Worm (Caenorhabditis elegans) whole organism, L1 larva: ENCODE results near the gene dkf-2.

ENCODE experiments used
- C04F5.9 ChIP-seq: sonication (generic microtip); optimal IDR thresholded peaks from 2 replicates; lab custom pipeline; 2016; ENCODE audit warnings: missing genetic modification characterization, missing compliant biosample characterization
- Y116A8C.19 ChIP-seq: sonication (generic microtip); optimal IDR thresholded peaks from 2 replicates; lab custom pipeline; 2016; ENCODE audit warnings: missing compliant biosample characterization, missing genetic modification characterization, borderline replicate concordance
- aha-1 ChIP-seq: fragments of 150-350 bp; optimal IDR thresholded peaks from 2 replicates; lab custom pipeline; 2014; ENCODE audit warnings: missing biosample characterization, missing genetic modification characterization
- alr-1 ChIP-seq: fragments of 200-800 bp; sonication (Bioruptor generic); optimal IDR thresholded peaks from 2 replicates; lab custom pipeline; 2018; ENCODE audit warnings: borderline replicate concordance, mild to moderate bottlenecking, missing genetic modification characterization, missing compliant biosample characterization
- ceh-63 ChIP-seq: fragments of 200-800 bp; sonication (Bioruptor generic); optimal IDR thresholded peaks from 2 replicates; lab custom pipeline; 2018; ENCODE audit warnings: mild to moderate bottlenecking, missing genetic modification characterization, missing compliant biosample characterization
- ceh-90 ChIP-seq: sonication (generic microtip); optimal IDR thresholded peaks from 2 replicates; lab custom pipeline; 2016; ENCODE audit warnings: missing genetic modification characterization, missing compliant biosample characterization
- ces-1 ChIP-seq: fragments of 150-350 bp; optimal IDR thresholded peaks from 2 replicates; lab custom pipeline; 2014; ENCODE audit warnings: missing biosample characterization, missing genetic modification reagents, missing genetic modification characterization
- dpl-1 ChIP-seq, 3 experiments: fragments of 150-350 bp in 2 of 3; sonication (generic microtip) in 1 of 3; optimal IDR thresholded peaks; 2 replicates each; lab custom pipeline; 2014 to 2017; ENCODE audit warnings: missing biosample characterization in 3 of 3, missing genetic modification characterization in 3 of 3, missing genetic modification reagents in 3 of 3
- efl-1 ChIP-seq, 4 experiments: fragments of 150-350 bp; optimal IDR thresholded peaks in 3 of 4; peaks in 1 of 4; 1 replicate in 1 of 4; 2 replicates in 3 of 4; lab custom pipeline; 2014; ENCODE audit warnings: missing biosample characterization in 2 of 4, missing genetic modification characterization in 2 of 4, missing genetic modification reagents in 2 of 4
- egl-13 ChIP-seq: sonication (generic microtip); optimal IDR thresholded peaks from 2 replicates; lab custom pipeline; 2016; ENCODE audit warnings: missing genotype, missing genetic modification reagents, missing genetic modification characterization, missing compliant biosample characterization
- elt-2 ChIP-seq: sonication (generic microtip); optimal IDR thresholded peaks from 2 replicates; lab custom pipeline; 2016; ENCODE audit warnings: missing genetic modification characterization, mild to moderate bottlenecking, inconsistent platforms, missing compliant biosample characterization, missing genetic modification reagents
- elt-3 ChIP-seq, 6 experiments: fragments of 150-350 bp in 1 of 6; sonication (generic microtip); optimal IDR thresholded peaks; 2 replicates each; lab custom pipeline; 2017 to 2018; ENCODE audit warnings: missing biosample characterization in 6 of 6, missing genetic modification characterization in 6 of 6, inconsistent platforms in 1 of 6
- fkh-10 ChIP-seq: sonication (generic microtip); optimal IDR thresholded peaks from 2 replicates; lab custom pipeline; 2017; ENCODE audit warnings: missing biosample characterization, missing genetic modification reagents, missing genetic modification characterization
- fkh-4 ChIP-seq: sonication (generic microtip); optimal IDR thresholded peaks from 2 replicates; lab custom pipeline; 2016; ENCODE audit warnings: missing compliant biosample characterization, missing genetic modification characterization, borderline replicate concordance
- mdl-1 ChIP-seq, 2 experiments: fragments of 150-350 bp; optimal IDR thresholded peaks; 2 replicates each; lab custom pipeline; 2014 to 2017; ENCODE audit warnings: missing biosample characterization in 2 of 2, missing genetic modification characterization in 2 of 2, inconsistent platforms in 1 of 2
- mef-2 ChIP-seq: fragments of 150-350 bp; optimal IDR thresholded peaks from 2 replicates; lab custom pipeline; 2014; ENCODE audit warnings: missing biosample characterization, missing genetic modification characterization
- mep-1 ChIP-seq: fragments of 150-350 bp; optimal IDR thresholded peaks from 2 replicates; lab custom pipeline; 2014; ENCODE audit warnings: missing biosample characterization, missing genetic modification characterization
- nhr-12 ChIP-seq: sonication (generic microtip); optimal IDR thresholded peaks from 2 replicates; lab custom pipeline; 2017; ENCODE audit warnings: missing biosample characterization, missing genetic modification characterization
- nhr-19 ChIP-seq: fragments of 200-800 bp; sonication (Bioruptor generic); conservative IDR thresholded peaks from 2 replicates; pipeline ENCODE4 v1.3.6; 2022; ENCODE audit warnings: missing genetic modification characterization, missing compliant biosample characterization
- nhr-237 ChIP-seq: fragments of 150-350 bp; optimal IDR thresholded peaks from 2 replicates; lab custom pipeline; 2014; ENCODE audit warnings: missing biosample characterization, missing genetic modification characterization
- nhr-28 ChIP-seq: fragments of 150-350 bp; optimal IDR thresholded peaks from 2 replicates; lab custom pipeline; 2014; ENCODE audit warnings: missing biosample characterization, missing genetic modification characterization
- nhr-76 ChIP-seq: sonication (generic microtip); optimal IDR thresholded peaks from 2 replicates; lab custom pipeline; 2017; ENCODE audit warnings: missing biosample characterization, missing genetic modification characterization
- nhr-84 ChIP-seq: sonication (generic microtip); optimal IDR thresholded peaks from 2 replicates; lab custom pipeline; 2017; ENCODE audit warnings: missing biosample characterization, missing genetic modification characterization
- nhr-85 ChIP-seq: sonication (generic microtip); peaks from one replicate; lab custom pipeline; 2016; ENCODE audit warnings: missing genetic modification characterization, inconsistent platforms, missing compliant biosample characterization
- nhr-90 ChIP-seq: sonication (generic microtip); optimal IDR thresholded peaks from 2 replicates; lab custom pipeline; 2016; ENCODE audit warnings: mild to moderate bottlenecking, missing genetic modification characterization, missing compliant biosample characterization; ENCODE audit not compliant: poor library complexity
- pax-3 ChIP-seq: fragments of 200-800 bp; sonication (Bioruptor generic); optimal IDR thresholded peaks from 2 replicates; lab custom pipeline; 2018; ENCODE audit warnings: mild to moderate bottlenecking, missing genetic modification characterization, moderate library complexity, missing compliant biosample characterization
- snpc-4 ChIP-seq: fragments of 150-350 bp; optimal IDR thresholded peaks from 2 replicates; lab custom pipeline; 2014; ENCODE audit warnings: missing biosample characterization, missing genetic modification characterization
- sox-4 ChIP-seq: sonication (generic microtip); optimal IDR thresholded peaks from 2 replicates; lab custom pipeline; 2016; ENCODE audit warnings: missing genetic modification characterization, missing compliant biosample characterization
- sup-37 ChIP-seq: fragments of 200-800 bp; sonication (Bioruptor generic); optimal IDR thresholded peaks from 2 replicates; lab custom pipeline; 2018; ENCODE audit warnings: mild to moderate bottlenecking, missing genetic modification characterization, missing compliant biosample characterization
- vab-15 ChIP-seq: sonication (generic microtip); optimal IDR thresholded peaks from 2 replicates; lab custom pipeline; 2017; ENCODE audit warnings: missing genotype, mild to moderate bottlenecking, missing genetic modification characterization, missing compliant biosample characterization
- xbp-1 ChIP-seq: sonication (generic microtip); optimal IDR thresholded peaks from 2 replicates; lab custom pipeline; 2016; ENCODE audit warnings: missing genetic modification characterization, missing compliant biosample characterization
- zag-1 ChIP-seq: fragments of 150-350 bp; optimal IDR thresholded peaks from 2 replicates; lab custom pipeline; 2014; ENCODE audit warnings: missing biosample characterization, missing genetic modification characterization

dkf-2 gene

DNA sequence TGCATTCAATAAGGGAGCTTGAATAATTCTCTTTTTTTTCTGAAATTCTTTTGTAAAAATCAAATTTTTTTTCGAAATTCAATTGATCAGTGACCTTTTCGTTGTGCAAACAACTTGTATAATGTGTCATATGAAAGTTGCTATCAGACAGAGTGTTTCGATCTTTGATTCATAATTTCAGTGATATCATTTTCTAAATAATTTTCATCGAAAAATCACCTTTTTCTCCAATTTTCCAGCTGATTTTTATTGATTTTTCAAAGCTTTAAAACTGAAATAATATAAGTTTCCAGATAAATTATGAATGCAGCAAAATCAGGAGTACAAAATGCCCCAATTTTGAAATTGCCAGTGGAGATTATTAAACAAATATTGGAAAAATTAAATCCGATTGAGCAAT is 19.0 kb upstream of the dkf-2 start, which contains the start of gene fbxa-127:
TSS of gene fbxa-127 (plus strand) at position 301 of the 400 bp plus-strand sequence.
- TF ChIP-seq sox-4 (tag; lab: Kevin White, UChicago) (no peak), elt-2 (tag; lab: Kevin White, UChicago) (peak; percentile 1)
- TF ChIP-seq, all 84 proteins: peak for 1

DNA sequence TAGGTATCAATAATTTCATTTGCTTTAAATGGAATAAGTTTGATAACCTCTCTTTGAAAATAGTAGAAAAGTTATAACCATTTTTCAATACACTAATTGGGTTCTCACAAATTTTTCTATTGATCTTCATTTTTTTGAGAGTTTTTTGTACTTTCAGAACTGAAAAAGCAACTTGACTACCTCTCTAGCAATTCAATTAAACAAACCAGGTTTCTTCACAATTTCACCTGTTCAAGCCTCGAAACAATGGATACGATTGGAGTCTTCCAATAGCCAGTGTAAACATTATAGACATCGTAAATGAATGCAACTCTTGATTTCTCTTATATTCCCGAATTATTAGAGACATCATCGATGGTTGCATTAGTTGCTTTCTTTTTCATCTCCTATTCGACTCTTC is 17.5 kb upstream of the dkf-2 start, which contains the start of gene srz-99:
TSS of gene srz-99 (plus strand) at position 301 of the 400 bp plus-strand sequence.
- no peak for TF ChIP-seq fkh-10 (GFP tag; lab: Kevin White, UChicago)
- TF ChIP-seq sup-37: no peak
- no peak for TF ChIP-seq ceh-63 (GFP tag; lab: Kevin White, UChicago)
- no peak for TF ChIP-seq mep-1 (tag; lab: Kevin White, UChicago)
- no peak for TF ChIP-seq vab-15 (tag; lab: Kevin White, UChicago)
- TF ChIP-seq nhr-12 (tag; lab: Kevin White, UChicago): no peak
- TF ChIP-seq egl-13 (tag; lab: Kevin White, UChicago): no peak
- no peak for TF ChIP-seq nhr-90 (tag; lab: Kevin White, UChicago)
- no peak for TF ChIP-seq xbp-1 (tag; lab: Kevin White, UChicago)

DNA sequence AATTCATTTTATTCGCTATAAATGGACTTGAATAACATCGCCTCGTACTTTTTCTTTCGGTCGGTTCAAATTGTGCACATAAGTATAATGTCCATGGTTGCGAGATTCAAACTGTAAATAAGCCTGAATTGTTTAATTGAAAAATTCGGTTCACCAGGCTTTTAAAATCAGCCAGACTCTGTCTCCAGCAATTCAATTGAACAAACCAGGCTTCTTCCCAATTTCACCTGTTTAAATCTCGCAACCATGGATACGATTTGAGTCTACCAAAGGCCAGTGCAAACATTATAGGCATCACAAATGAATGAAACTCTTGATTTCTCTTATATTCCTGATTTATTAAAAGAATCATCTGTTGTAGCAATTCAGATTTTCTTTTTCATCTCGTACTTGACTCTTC is 15.8 kb upstream of the dkf-2 start, which contains the start of gene srz-100:
TSS of gene srz-100 (plus strand) at position 301 of the 400 bp plus-strand sequence.
- no peak for TF ChIP-seq ces-1 (GFP tag; lab: Kevin White, UChicago)
- TF ChIP-seq efl-1 (optimal IDR thresholded peaks at IDR 0.05; lab: Kevin White, UChicago): no peak
- peak in 1 of 2 experiments; percentile 39 for TF ChIP-seq efl-1 (GFP tag; optimal IDR thresholded peaks at IDR 0.05 in 1 of 2; lab: Kevin White, UChicago)
- no peak for TF ChIP-seq nhr-19
- TF ChIP-seq aha-1 (tag; lab: Kevin White, UChicago): no peak
- TF ChIP-seq nhr-12 (tag; lab: Kevin White, UChicago): no peak
- TF ChIP-seq nhr-76 (tag; lab: Kevin White, UChicago): no peak
- TF ChIP-seq, all 84 proteins: peak for 1

DNA sequence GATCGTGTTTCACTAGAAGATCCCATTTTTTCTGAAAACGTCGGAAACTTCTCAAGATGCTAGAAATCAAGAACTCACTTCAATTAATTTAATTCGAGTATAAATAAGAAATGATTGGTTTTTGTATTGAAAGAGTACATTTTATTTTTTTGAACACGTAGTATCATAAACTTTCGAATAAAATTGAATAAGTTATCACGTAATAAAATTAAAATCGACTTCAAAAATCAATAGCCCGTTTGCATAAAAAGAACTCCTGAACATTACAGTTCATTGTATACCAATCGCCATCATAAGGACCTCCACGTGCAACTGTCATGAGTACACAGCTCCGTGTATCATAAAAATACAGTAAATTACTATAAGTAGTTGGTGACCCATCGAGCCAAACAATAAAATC is 13.7 kb upstream of the dkf-2 start, which contains the start of gene T25E12.16:
TSS of gene T25E12.16 (minus strand) at position 101 of the 400 bp plus-strand sequence.
- TF ChIP-seq fkh-4 (tag; lab: Kevin White, UChicago): no peak
- no peak for TF ChIP-seq elt-2 (tag; lab: Kevin White, UChicago)
- no peak for TF ChIP-seq nhr-85 (tag; lab: Kevin White, UChicago)
- TF ChIP-seq mdl-1 (tag; optimal IDR thresholded peaks at IDR 0.05; lab: Kevin White, UChicago): no peak
- TF ChIP-seq snpc-4 (tag; lab: Kevin White, UChicago): no peak
- TF ChIP-seq C04F5.9 (tag; lab: Kevin White, UChicago): no peak
- no peak for TF ChIP-seq nhr-28
- TF ChIP-seq pax-3 (tag; lab: Kevin White, UChicago): no peak
- TF ChIP-seq nhr-237 (tag; lab: Kevin White, UChicago): no peak
- TF ChIP-seq dpl-1 (GFP tag; optimal IDR thresholded peaks at IDR 0.05; lab: Kevin White, UChicago): no peak
- TF ChIP-seq alr-1 (tag; lab: Kevin White, UChicago): no peak
- no peak for TF ChIP-seq nhr-84 (tag; lab: Kevin White, UChicago)

DNA sequence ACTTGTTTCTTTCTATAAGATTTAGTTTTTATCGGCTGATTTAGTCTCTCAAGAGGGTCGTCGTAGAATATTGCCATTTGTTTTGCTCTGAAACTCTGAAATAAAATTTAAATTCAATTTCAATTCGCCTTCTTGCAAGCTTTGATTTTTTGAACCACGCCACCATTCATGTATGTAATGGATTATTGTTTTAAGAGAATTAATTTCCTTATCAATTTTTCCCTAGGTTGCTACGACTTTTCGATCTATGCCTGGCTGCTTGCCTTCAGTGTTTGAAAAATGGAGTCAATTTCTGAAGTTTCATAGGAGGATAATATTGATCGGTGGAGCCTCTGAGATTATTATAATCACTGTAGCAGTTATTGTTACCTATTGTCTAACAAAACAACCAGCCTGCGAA is 11.9 kb upstream of the dkf-2 start, which contains the start of the genes clec-38 and clec-34:
TSS of gene clec-38 (minus strand) at position 101 of the 400 bp plus-strand sequence.
TSS of gene clec-34 (plus strand) at position 248 of the 400 bp plus-strand sequence.
- TF ChIP-seq Y116A8C.19 (tag; lab: Kevin White, UChicago): no peak
- TF ChIP-seq mep-1 (tag; lab: Kevin White, UChicago): no peak
- TF ChIP-seq elt-3 (tag; optimal IDR thresholded peaks at IDR 0.05; lab: Kevin White, UChicago): no peak
- no peak for TF ChIP-seq ceh-90 (tag; lab: Kevin White, UChicago)
- TF ChIP-seq zag-1 (tag; lab: Kevin White, UChicago): no peak
- no peak for TF ChIP-seq mef-2 (tag; lab: Kevin White, UChicago)
